Worm (Caenorhabditis elegans): ENCODE results near the gene acdh-8.
A peak's percentile ranks its signal among the peaks of the same experiment; 100 is the strongest.

Gene acdh-8

ce11 chrII:5844694-5845129 is 50.4 kb downstream of the acdh-8 start (continued):
- TF ChIP-seq jun-1 (tag; optimal IDR thresholded peaks at IDR 0.05) (peak; percentile 98), efl-1 (optimal IDR thresholded peaks at IDR 0.05) (peak; percentile 92), efl-1 (GFP tag; optimal IDR thresholded peaks at IDR 0.05 in 1 of 2) (peak; percentile 77 to 98), efl-3 (GFP tag; optimal IDR thresholded peaks at IDR 0.05) (peak; percentile 90)

DNA sequence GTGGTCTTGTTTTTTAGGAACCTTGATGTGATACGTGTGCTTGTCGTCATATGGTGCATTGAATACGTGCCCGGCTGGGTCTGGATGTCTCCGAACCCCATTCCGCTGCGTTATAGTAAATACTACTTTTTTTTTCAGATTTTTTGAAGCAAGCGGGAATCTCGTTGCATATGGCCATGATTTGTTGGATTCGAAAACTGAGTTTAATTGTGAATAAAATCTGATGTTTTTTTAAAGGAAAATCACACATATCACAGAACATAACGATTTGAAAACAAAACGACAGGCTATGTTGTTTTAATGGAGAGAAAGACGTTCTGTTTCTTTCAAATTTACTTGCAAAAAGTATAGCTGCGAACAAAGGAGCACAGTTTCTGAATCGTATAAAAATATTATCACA is 51.1 kb downstream of the acdh-8 start, which contains the start of the genes ZK1248.17 and H41C03.3:
Gene ZK1248.17, minus strand, starts transcription at position 101 of the 400 bp plus-strand sequence.
Gene H41C03.3, plus strand, starts transcription at position 337 of the 400 bp plus-strand sequence.
- TF ChIP-seq ceh-88 (GFP tag; IDR thresholded peaks at IDR 0.05) (no peak), lin-35 (GFP tag; optimal IDR thresholded peaks at IDR 0.05) (no peak), lin-13 (GFP tag; optimal IDR thresholded peaks at IDR 0.05) (no peak), dpl-1 (GFP tag; optimal IDR thresholded peaks at IDR 0.05) (no peak), C34B4.2 (tag; optimal IDR thresholded peaks at IDR 0.05) (no peak), lin-15B (tag; optimal IDR thresholded peaks at IDR 0.05) (no peak), mef-2 (tag; optimal IDR thresholded peaks at IDR 0.05) (no peak), ama-1 (optimal IDR thresholded peaks at IDR 0.05) (no peak)

Data from whole organism, L1 larva.